Fruit fly (Drosophila melanogaster) whole organism, prepupa: Measurements from ENCODE around the gene RpS4.

Source experiments
- Blimp-1 ChIP-seq: fragments of 200-800 bp; sonication (Bioruptor generic); optimal IDR thresholded peaks from 3 replicates; lab custom pipeline; 2017; ENCODE audit warnings: missing biosample characterization, missing genetic modification characterization, mild to moderate bottlenecking, moderate library complexity, missing genetic modification reagents
- CG10669 ChIP-seq: fragments of 200-800 bp; sonication (Bioruptor generic); optimal IDR thresholded peaks from 3 replicates; lab custom pipeline; 2018; ENCODE audit warnings: missing biosample characterization, mild to moderate bottlenecking, missing genetic modification characterization, moderate library complexity
- CG11294 ChIP-seq: fragments of 200-800 bp; sonication (Bioruptor generic); IDR thresholded peaks from 2 replicates; pipeline ENCODE4 v1.3.6; 2022; ENCODE audit warnings: missing biosample characterization, missing genetic modification characterization
- CG11902 ChIP-seq: fragments of 200-800 bp; sonication (Bioruptor generic); optimal IDR thresholded peaks from 3 replicates; lab custom pipeline; 2016; ENCODE audit warnings: missing biosample characterization, missing genetic modification characterization
- CG15336 ChIP-seq: fragments of 200-800 bp; sonication (Bioruptor generic); IDR thresholded peaks from 2 replicates; pipeline ENCODE4 v1.3.6; 2022; ENCODE audit warnings: missing biosample characterization, missing genetic modification characterization
- CG1621 ChIP-seq: fragments of 200-800 bp; sonication (Bioruptor generic); optimal IDR thresholded peaks from 3 replicates; lab custom pipeline; 2018; ENCODE audit warnings: missing biosample characterization, mild to moderate bottlenecking, missing genetic modification characterization
- CG16779 ChIP-seq: fragments of 200-800 bp; sonication (Bioruptor generic); optimal IDR thresholded peaks from 3 replicates; lab custom pipeline; 2017; ENCODE audit warnings: missing biosample characterization, mild to moderate bottlenecking, missing genetic modification characterization
- CG32006 ChIP-seq: fragments of 200-800 bp; sonication (Bioruptor generic); optimal IDR thresholded peaks from 3 replicates; lab custom pipeline; 2017; ENCODE audit warnings: missing biosample characterization, mild to moderate bottlenecking, missing genetic modification characterization
- CG3919 ChIP-seq: fragments of 200-800 bp; sonication (Bioruptor generic); optimal IDR thresholded peaks from 3 replicates; lab custom pipeline; 2016; ENCODE audit warnings: missing biosample characterization, missing genetic modification characterization
- CG4318 ChIP-seq: fragments of 200-800 bp; sonication (Bioruptor generic); optimal IDR thresholded peaks from 3 replicates; lab custom pipeline; 2017; ENCODE audit warnings: missing biosample characterization, mild to moderate bottlenecking, missing genetic modification characterization
- CG6163 ChIP-seq: fragments of 200-800 bp; sonication (Bioruptor generic); IDR thresholded peaks from 3 replicates; pipeline ENCODE4 v1.3.6; 2022; ENCODE audit warnings: missing biosample characterization, missing genetic modification characterization
- CG6276 ChIP-seq: fragments of 200-800 bp; sonication (Bioruptor generic); optimal IDR thresholded peaks from 2 replicates; lab custom pipeline; 2017; ENCODE audit warnings: missing biosample characterization, mild to moderate bottlenecking, missing genetic modification characterization
- CG7368 ChIP-seq: fragments of 200-800 bp; sonication (Bioruptor generic); optimal IDR thresholded peaks from 3 replicates; lab custom pipeline; 2016; ENCODE audit warnings: missing biosample characterization, missing genetic modification characterization
- CG8119 ChIP-seq: fragments of 200-800 bp; sonication (Bioruptor generic); IDR thresholded peaks from 3 replicates; pipeline ENCODE4 v1.3.6; 2022; ENCODE audit warnings: missing biosample characterization, missing genetic modification characterization
- Eip75B ChIP-seq: fragments of 200-800 bp; sonication (Bioruptor generic); optimal IDR thresholded peaks from 3 replicates; lab custom pipeline; 2016; ENCODE audit warnings: missing biosample characterization, missing genetic modification characterization
- Eip78C ChIP-seq: fragments of 200-800 bp; sonication (Bioruptor generic); peaks from one replicate; lab custom pipeline; 2016; ENCODE audit warnings: missing biosample characterization, missing genetic modification characterization
- Ets21C ChIP-seq: fragments of 200-800 bp; sonication (Bioruptor generic); optimal IDR thresholded peaks from 3 replicates; lab custom pipeline; 2016; ENCODE audit warnings: missing biosample characterization, missing genetic modification characterization
- Ets96B ChIP-seq: fragments of 200-800 bp; optimal IDR thresholded peaks from 2 replicates; lab custom pipeline; 2019; ENCODE audit warnings: missing biosample characterization, mild to moderate bottlenecking, missing genetic modification characterization, moderate library complexity
- Hr38 ChIP-seq: sonication (Bioruptor generic); optimal IDR thresholded peaks from 2 replicates; lab custom pipeline; 2016; ENCODE audit warnings: missing biosample characterization, missing genetic modification characterization
- Hr4 ChIP-seq: fragments of 200-800 bp; sonication (Bioruptor generic); optimal IDR thresholded peaks from 3 replicates; lab custom pipeline; 2016; ENCODE audit warnings: missing biosample characterization, missing genetic modification characterization
- Lpt ChIP-seq: fragments of 200-800 bp; sonication (Bioruptor generic); optimal IDR thresholded peaks from 3 replicates; lab custom pipeline; 2016; ENCODE audit warnings: missing biosample characterization, missing genetic modification characterization
- Met ChIP-seq: fragments of 200-800 bp; sonication (Bioruptor generic); optimal IDR thresholded peaks from 3 replicates; lab custom pipeline; 2016; ENCODE audit warnings: missing biosample characterization, missing genetic modification characterization
- OdsH ChIP-seq: fragments of 200-800 bp; sonication (Bioruptor generic); optimal IDR thresholded peaks from 3 replicates; lab custom pipeline; 2016; ENCODE audit warnings: missing biosample characterization, missing genetic modification characterization
- Smox ChIP-seq: fragments of 200-800 bp; sonication (Bioruptor generic); optimal IDR thresholded peaks from 3 replicates; lab custom pipeline; 2016; ENCODE audit warnings: missing biosample characterization, missing genetic modification characterization
- Sox102F ChIP-seq: fragments of 200-800 bp; sonication (Bioruptor generic); optimal IDR thresholded peaks from 2 replicates; lab custom pipeline; 2016; ENCODE audit warnings: missing biosample characterization, mild to moderate bottlenecking, missing genetic modification characterization
- Sox15 ChIP-seq: fragments of 200-800 bp; sonication (Bioruptor generic); optimal IDR thresholded peaks from 3 replicates; lab custom pipeline; 2016; ENCODE audit warnings: missing biosample characterization, missing genetic modification characterization
- acj6 ChIP-seq: fragments of 200-800 bp; sonication (Bioruptor generic); optimal IDR thresholded peaks from 3 replicates; lab custom pipeline; 2016; ENCODE audit warnings: missing biosample characterization, missing genetic modification characterization
- cyc ChIP-seq: fragments of 200-800 bp; sonication (Bioruptor generic); optimal IDR thresholded peaks from 3 replicates; lab custom pipeline; 2016; ENCODE audit warnings: missing biosample characterization, missing genetic modification characterization
- dac ChIP-seq: fragments of 200-800 bp; sonication (Bioruptor generic); optimal IDR thresholded peaks from 2 replicates; lab custom pipeline; 2017; ENCODE audit warnings: missing biosample characterization, mild to moderate bottlenecking, missing genetic modification characterization
- dsx ChIP-seq: fragments of 200-800 bp; optimal IDR thresholded peaks from 3 replicates; lab custom pipeline; 2019; ENCODE audit warnings: missing biosample characterization, mild to moderate bottlenecking, missing genetic modification characterization, moderate library complexity; ENCODE audit not compliant: poor library complexity, severe bottlenecking
- eg ChIP-seq: fragments of 200-800 bp; sonication (Bioruptor generic); IDR thresholded peaks from 3 replicates; pipeline ENCODE4 v1.3.6; 2022; ENCODE audit warnings: missing biosample characterization, missing genetic modification characterization
- fd85E ChIP-seq: fragments of 200-800 bp; sonication (Bioruptor generic); optimal IDR thresholded peaks from 3 replicates; lab custom pipeline; 2016; ENCODE audit warnings: missing biosample characterization, missing genetic modification characterization
- fkh ChIP-seq: fragments of 200-800 bp; sonication (Bioruptor generic); optimal IDR thresholded peaks from 3 replicates; lab custom pipeline; 2017; ENCODE audit warnings: missing biosample characterization, mild to moderate bottlenecking, missing genetic modification characterization, moderate library complexity
- pdm3 ChIP-seq: fragments of 200-800 bp; sonication (Bioruptor generic); optimal IDR thresholded peaks from 3 replicates; lab custom pipeline; 2016; ENCODE audit warnings: missing biosample characterization, missing genetic modification characterization
- salr ChIP-seq, 2 experiments: fragments of 200-800 bp; sonication (Bioruptor generic); optimal IDR thresholded peaks; 3 replicates each; lab custom pipeline; 2016 to 2018; ENCODE audit warnings: missing biosample characterization in 2 of 2, missing genetic modification characterization in 2 of 2, mild to moderate bottlenecking in 1 of 2
- spab ChIP-seq: fragments of 200-800 bp; sonication (Bioruptor generic); optimal IDR thresholded peaks from 2 replicates; lab custom pipeline; 2017; ENCODE audit warnings: missing biosample characterization, mild to moderate bottlenecking, missing genetic modification characterization, missing genetic modification reagents
- ss ChIP-seq, 2 experiments: fragments of 200-800 bp; sonication (Bioruptor generic); optimal IDR thresholded peaks; 2 replicates in 1 of 2; 3 replicates in 1 of 2; lab custom pipeline; 2017 to 2018; ENCODE audit warnings: mild to moderate bottlenecking in 2 of 2, missing biosample characterization in 2 of 2, missing genetic modification characterization in 2 of 2, moderate library complexity in 1 of 2
- svp ChIP-seq: fragments of 200-800 bp; sonication (Bioruptor generic); peaks from one replicate; lab custom pipeline; 2016; ENCODE audit warnings: missing biosample characterization, missing genetic modification characterization
- topi ChIP-seq: fragments of 200-800 bp; sonication (Bioruptor generic); optimal IDR thresholded peaks from 3 replicates; lab custom pipeline; 2016; ENCODE audit warnings: missing biosample characterization, missing genetic modification characterization
- vri ChIP-seq: fragments of 200-800 bp; sonication (Bioruptor generic); optimal IDR thresholded peaks from 3 replicates; lab custom pipeline; 2016; ENCODE audit warnings: missing biosample characterization, mild to moderate bottlenecking, missing genetic modification characterization

Gene RpS4

dm6 chr3L:13022854-13023560, 18.5 kb upstream of the RpS4 start, which contains the start of gene RpS12 (continued):
- TF ChIP-seq Met (GFP tag; lab: Kevin White, UChicago), result peak; percentile 71
- TF ChIP-seq CG4318 (GFP tag; lab: Kevin White, UChicago), result peak; percentile 40
- TF ChIP-seq Eip75B, result peak; percentile 27
- peak; percentile 60 to 66 for TF ChIP-seq salr (GFP tag; optimal IDR thresholded peaks at IDR 0.05; lab: Kevin White, UChicago)
- peak; percentile 51 for TF ChIP-seq CG1621
- TF ChIP-seq OdsH (GFP tag; lab: Kevin White, UChicago), result peak; percentile 57
- TF ChIP-seq acj6 (GFP tag; lab: Kevin White, UChicago), result peak; percentile 44
- no peak for TF ChIP-seq Hr38 (GFP tag; lab: Kevin White, UChicago)
- no peak for TF ChIP-seq CG11902 (GFP tag; lab: Kevin White, UChicago)
- peak; percentile 3 for TF ChIP-seq dac
- peak; percentile 77 for TF ChIP-seq cyc (GFP tag; lab: Kevin White, UChicago)
- TF ChIP-seq CG8119 (GFP tag; lab: Robert Waterston, UW), result no peak; the same call in 2 of the 3 replicates
- peak; percentile 0 for TF ChIP-seq CG6276
- peak; percentile 25 for TF ChIP-seq fkh
- peak; percentile 47 for TF ChIP-seq Ets21C
- peak; percentile 40 for TF ChIP-seq Blimp-1
- TF ChIP-seq ss (GFP tag; optimal IDR thresholded peaks at IDR 0.05; lab: Kevin White, UChicago), result peak in 1 of 2 experiments; percentile 71
- peak; percentile 47 for TF ChIP-seq eg (GFP tag; lab: Robert Waterston, UW)
- TF ChIP-seq vri (GFP tag; lab: Kevin White, UChicago), result peak; percentile 74
- TF ChIP-seq CG3919 (GFP tag; lab: Kevin White, UChicago), result peak; percentile 77

- TF ChIP-seq CG10669 (GFP tag; lab: Kevin White, UChicago), result no peak
- TF ChIP-seq acj6 (GFP tag; lab: Kevin White, UChicago), result no peak
- no peak for TF ChIP-seq Hr4 (GFP tag; lab: Kevin White, UChicago)
- no peak for TF ChIP-seq CG8119 (GFP tag; lab: Robert Waterston, UW)
- no peak for TF ChIP-seq CG32006 (GFP tag; lab: Kevin White, UChicago)
- no peak for TF ChIP-seq Ets96B (tag; lab: Kevin White, UChicago)
- no peak for TF ChIP-seq CG11902 (GFP tag; lab: Kevin White, UChicago)
- no peak for TF ChIP-seq CG7368 (GFP tag; lab: Kevin White, UChicago)
- TF ChIP-seq CG1621, result no peak
- TF ChIP-seq Eip75B, result no peak
- TF ChIP-seq pdm3 (GFP tag; lab: Kevin White, UChicago), result no peak
- TF ChIP-seq CG11294 (GFP tag; lab: Robert Waterston, UW), result no peak
Observed at dm6 chr3L:13026337-13026736, 15.2 kb upstream of the RpS4 start, which contains the start of gene Zmynd10. Gene Zmynd10 (minus strand): TSS chr3L:13026437.

- TF ChIP-seq Blimp-1, result peak; percentile 85
- TF ChIP-seq Smox (GFP tag; lab: Kevin White, UChicago), result no peak
- TF ChIP-seq, all 60 proteins: peak for 1
Observed at dm6 chr3L:13026872-13027271, 14.7 kb upstream of the RpS4 start.

dm6 chr3L:13027333-13027732, 14.2 kb upstream of the RpS4 start:
- TF ChIP-seq dac, result no peak
- TF ChIP-seq Met (GFP tag; lab: Kevin White, UChicago), result no peak
- no peak for TF ChIP-seq pdm3 (GFP tag; lab: Kevin White, UChicago)
- TF ChIP-seq spab (GFP tag; lab: Kevin White, UChicago), result no peak

- TF ChIP-seq CG8119 (GFP tag; lab: Robert Waterston, UW), result peak; percentile 29; the same call in 1 of the 3 replicates
- TF ChIP-seq CG6163 (GFP tag; lab: Robert Waterston, UW), result peak; percentile 54; the same call in 1 of the 3 replicates
- TF ChIP-seq CG16779, result peak; percentile 9
- TF ChIP-seq fd85E (GFP tag; lab: Kevin White, UChicago), result no peak
- no peak for TF ChIP-seq salr (GFP tag; optimal IDR thresholded peaks at IDR 0.05; lab: Kevin White, UChicago)
- TF ChIP-seq Eip75B, result peak; percentile 6
- peak; percentile 60 for TF ChIP-seq CG1621
- TF ChIP-seq Sox15 (GFP tag; lab: Kevin White, UChicago), result no peak
- peak in 1 of 2 experiments; percentile 40 for TF ChIP-seq ss (GFP tag; optimal IDR thresholded peaks at IDR 0.05; lab: Kevin White, UChicago)
- TF ChIP-seq Eip78C (GFP tag; lab: Kevin White, UChicago), result peak; percentile 49
- TF ChIP-seq topi (GFP tag; lab: Kevin White, UChicago), result peak; percentile 6
- peak; percentile 22 for TF ChIP-seq Met (GFP tag; lab: Kevin White, UChicago)
- TF ChIP-seq CG3919 (GFP tag; lab: Kevin White, UChicago), result peak; percentile 79
- TF ChIP-seq Lpt (GFP tag; lab: Kevin White, UChicago), result peak; percentile 2
- TF ChIP-seq Ets96B (tag; lab: Kevin White, UChicago), result no peak
- 0 out of 3 replicates have a peak, but pooled peaks have one; percentile 59 for TF ChIP-seq eg (GFP tag; lab: Robert Waterston, UW)
- peak; percentile 61; the same call in 1 of the 2 replicates for TF ChIP-seq CG15336 (GFP tag; lab: Robert Waterston, UW)
- TF ChIP-seq Sox102F (GFP tag; lab: Kevin White, UChicago), result peak; percentile 17
- TF ChIP-seq Hr4 (GFP tag; lab: Kevin White, UChicago), result no peak
- TF ChIP-seq svp (GFP tag; lab: Kevin White, UChicago), result no peak
- TF ChIP-seq dsx, result peak; percentile 42
Observed at dm6 chr3L:13028740-13029139, 12.8 kb upstream of the RpS4 start, which contains the start of gene CG17672. Gene CG17672 (plus strand): TSS chr3L:13028962.
